Fruit fly (Drosophila melanogaster) whole organism, prepupa: ENCODE measurements around the gene GNBP2.

Source experiments
- Blimp-1 ChIP-seq: fragments of 200-800 bp; sonication (Bioruptor generic); optimal IDR thresholded peaks from 3 replicates; lab custom pipeline; 2017; ENCODE audit warnings: missing biosample characterization, missing genetic modification characterization, mild to moderate bottlenecking, moderate library complexity, missing genetic modification reagents
- CG11902 ChIP-seq: fragments of 200-800 bp; sonication (Bioruptor generic); optimal IDR thresholded peaks from 3 replicates; lab custom pipeline; 2016; ENCODE audit warnings: missing biosample characterization, missing genetic modification characterization
- CG15336 ChIP-seq: fragments of 200-800 bp; sonication (Bioruptor generic); IDR thresholded peaks from 2 replicates; pipeline ENCODE4 v1.3.6; 2022; ENCODE audit warnings: missing biosample characterization, missing genetic modification characterization
- CG1621 ChIP-seq: fragments of 200-800 bp; sonication (Bioruptor generic); optimal IDR thresholded peaks from 3 replicates; lab custom pipeline; 2018; ENCODE audit warnings: missing biosample characterization, mild to moderate bottlenecking, missing genetic modification characterization
- CG16779 ChIP-seq: fragments of 200-800 bp; sonication (Bioruptor generic); optimal IDR thresholded peaks from 3 replicates; lab custom pipeline; 2017; ENCODE audit warnings: missing biosample characterization, mild to moderate bottlenecking, missing genetic modification characterization
- CG32006 ChIP-seq: fragments of 200-800 bp; sonication (Bioruptor generic); optimal IDR thresholded peaks from 3 replicates; lab custom pipeline; 2017; ENCODE audit warnings: missing biosample characterization, mild to moderate bottlenecking, missing genetic modification characterization
- CG34406 ChIP-seq: fragments of 200-800 bp; sonication (Bioruptor generic); optimal IDR thresholded peaks from 3 replicates; lab custom pipeline; 2016; ENCODE audit warnings: missing biosample characterization, missing genetic modification characterization
- CG3919 ChIP-seq: fragments of 200-800 bp; sonication (Bioruptor generic); optimal IDR thresholded peaks from 3 replicates; lab custom pipeline; 2016; ENCODE audit warnings: missing biosample characterization, missing genetic modification characterization
- CG4318 ChIP-seq: fragments of 200-800 bp; sonication (Bioruptor generic); optimal IDR thresholded peaks from 3 replicates; lab custom pipeline; 2017; ENCODE audit warnings: missing biosample characterization, mild to moderate bottlenecking, missing genetic modification characterization
- CG6163 ChIP-seq: fragments of 200-800 bp; sonication (Bioruptor generic); IDR thresholded peaks from 3 replicates; pipeline ENCODE4 v1.3.6; 2022; ENCODE audit warnings: missing biosample characterization, missing genetic modification characterization
- CG6276 ChIP-seq: fragments of 200-800 bp; sonication (Bioruptor generic); optimal IDR thresholded peaks from 2 replicates; lab custom pipeline; 2017; ENCODE audit warnings: missing biosample characterization, mild to moderate bottlenecking, missing genetic modification characterization
- CG6792 ChIP-seq: fragments of 200-800 bp; sonication (Bioruptor generic); optimal IDR thresholded peaks from 3 replicates; lab custom pipeline; 2016; ENCODE audit warnings: missing biosample characterization, missing genetic modification characterization
- CG6808 ChIP-seq: fragments of 200-800 bp; sonication (Bioruptor generic); optimal IDR thresholded peaks from 3 replicates; lab custom pipeline; 2017; ENCODE audit warnings: missing biosample characterization, missing genetic modification characterization, mild to moderate bottlenecking, moderate library complexity, missing genetic modification reagents
- CG6854 ChIP-seq: fragments of 200-800 bp; sonication (Bioruptor generic); optimal IDR thresholded peaks from 2 replicates; lab custom pipeline; 2017; ENCODE audit warnings: missing biosample characterization, mild to moderate bottlenecking, missing genetic modification characterization
- CG8119 ChIP-seq: fragments of 200-800 bp; sonication (Bioruptor generic); IDR thresholded peaks from 3 replicates; pipeline ENCODE4 v1.3.6; 2022; ENCODE audit warnings: missing biosample characterization, missing genetic modification characterization
- CG8632 ChIP-seq: fragments of 200-800 bp; sonication (Bioruptor generic); optimal IDR thresholded peaks from 3 replicates; lab custom pipeline; 2016; ENCODE audit warnings: missing biosample characterization, missing genetic modification characterization
- CG9139 ChIP-seq: fragments of 200-800 bp; sonication (Bioruptor generic); optimal IDR thresholded peaks from 3 replicates; lab custom pipeline; 2017; ENCODE audit warnings: missing biosample characterization, mild to moderate bottlenecking, missing genetic modification characterization
- Eip78C ChIP-seq: fragments of 200-800 bp; sonication (Bioruptor generic); peaks from one replicate; lab custom pipeline; 2016; ENCODE audit warnings: missing biosample characterization, missing genetic modification characterization
- Eip93F ChIP-seq: fragments of 200-800 bp; sonication (Bioruptor generic); optimal IDR thresholded peaks from 2 replicates; lab custom pipeline; 2016; ENCODE audit warnings: missing biosample characterization, mild to moderate bottlenecking, missing genetic modification characterization
- Ets96B ChIP-seq: fragments of 200-800 bp; optimal IDR thresholded peaks from 2 replicates; lab custom pipeline; 2019; ENCODE audit warnings: missing biosample characterization, mild to moderate bottlenecking, missing genetic modification characterization, moderate library complexity
- Gug ChIP-seq: fragments of 200-800 bp; sonication (Bioruptor generic); IDR thresholded peaks from 2 replicates; pipeline ENCODE4 v1.3.6; 2022; ENCODE audit warnings: missing biosample characterization, missing genetic modification characterization
- Hr4 ChIP-seq: fragments of 200-800 bp; sonication (Bioruptor generic); optimal IDR thresholded peaks from 3 replicates; lab custom pipeline; 2016; ENCODE audit warnings: missing biosample characterization, missing genetic modification characterization
- Lpt ChIP-seq: fragments of 200-800 bp; sonication (Bioruptor generic); optimal IDR thresholded peaks from 3 replicates; lab custom pipeline; 2016; ENCODE audit warnings: missing biosample characterization, missing genetic modification characterization
- Sox102F ChIP-seq: fragments of 200-800 bp; sonication (Bioruptor generic); optimal IDR thresholded peaks from 2 replicates; lab custom pipeline; 2016; ENCODE audit warnings: missing biosample characterization, mild to moderate bottlenecking, missing genetic modification characterization
- achi ChIP-seq: fragments of 200-800 bp; sonication (Bioruptor generic); optimal IDR thresholded peaks from 3 replicates; lab custom pipeline; 2016; ENCODE audit warnings: missing biosample characterization, missing genetic modification characterization
- acj6 ChIP-seq: fragments of 200-800 bp; sonication (Bioruptor generic); optimal IDR thresholded peaks from 3 replicates; lab custom pipeline; 2016; ENCODE audit warnings: missing biosample characterization, missing genetic modification characterization
- dac ChIP-seq: fragments of 200-800 bp; sonication (Bioruptor generic); optimal IDR thresholded peaks from 2 replicates; lab custom pipeline; 2017; ENCODE audit warnings: missing biosample characterization, mild to moderate bottlenecking, missing genetic modification characterization
- dsx ChIP-seq: fragments of 200-800 bp; optimal IDR thresholded peaks from 3 replicates; lab custom pipeline; 2019; ENCODE audit warnings: missing biosample characterization, mild to moderate bottlenecking, missing genetic modification characterization, moderate library complexity; ENCODE audit not compliant: poor library complexity, severe bottlenecking
- eg ChIP-seq: fragments of 200-800 bp; sonication (Bioruptor generic); IDR thresholded peaks from 3 replicates; pipeline ENCODE4 v1.3.6; 2022; ENCODE audit warnings: missing biosample characterization, missing genetic modification characterization
- esn ChIP-seq: fragments of 200-800 bp; sonication (Bioruptor generic); optimal IDR thresholded peaks from 2 replicates; lab custom pipeline; 2016; ENCODE audit warnings: missing biosample characterization, mild to moderate bottlenecking, missing genetic modification characterization, moderate library complexity
- fd59A ChIP-seq: fragments of 200-800 bp; sonication (Bioruptor generic); optimal IDR thresholded peaks from 2 replicates; lab custom pipeline; 2017; ENCODE audit warnings: missing biosample characterization, mild to moderate bottlenecking, missing genetic modification characterization, missing genetic modification reagents
- fkh ChIP-seq: fragments of 200-800 bp; sonication (Bioruptor generic); optimal IDR thresholded peaks from 3 replicates; lab custom pipeline; 2017; ENCODE audit warnings: missing biosample characterization, mild to moderate bottlenecking, missing genetic modification characterization, moderate library complexity
- salr ChIP-seq, 2 experiments: fragments of 200-800 bp; sonication (Bioruptor generic); optimal IDR thresholded peaks; 3 replicates each; lab custom pipeline; 2016 to 2018; ENCODE audit warnings: missing biosample characterization in 2 of 2, missing genetic modification characterization in 2 of 2, mild to moderate bottlenecking in 1 of 2
- ss ChIP-seq, 2 experiments: fragments of 200-800 bp; sonication (Bioruptor generic); optimal IDR thresholded peaks; 2 replicates in 1 of 2; 3 replicates in 1 of 2; lab custom pipeline; 2017 to 2018; ENCODE audit warnings: mild to moderate bottlenecking in 2 of 2, missing biosample characterization in 2 of 2, missing genetic modification characterization in 2 of 2, moderate library complexity in 1 of 2
- svp ChIP-seq: fragments of 200-800 bp; sonication (Bioruptor generic); peaks from one replicate; lab custom pipeline; 2016; ENCODE audit warnings: missing biosample characterization, missing genetic modification characterization
- vri ChIP-seq: fragments of 200-800 bp; sonication (Bioruptor generic); optimal IDR thresholded peaks from 3 replicates; lab custom pipeline; 2016; ENCODE audit warnings: missing biosample characterization, mild to moderate bottlenecking, missing genetic modification characterization

GNBP2 gene

DNA sequence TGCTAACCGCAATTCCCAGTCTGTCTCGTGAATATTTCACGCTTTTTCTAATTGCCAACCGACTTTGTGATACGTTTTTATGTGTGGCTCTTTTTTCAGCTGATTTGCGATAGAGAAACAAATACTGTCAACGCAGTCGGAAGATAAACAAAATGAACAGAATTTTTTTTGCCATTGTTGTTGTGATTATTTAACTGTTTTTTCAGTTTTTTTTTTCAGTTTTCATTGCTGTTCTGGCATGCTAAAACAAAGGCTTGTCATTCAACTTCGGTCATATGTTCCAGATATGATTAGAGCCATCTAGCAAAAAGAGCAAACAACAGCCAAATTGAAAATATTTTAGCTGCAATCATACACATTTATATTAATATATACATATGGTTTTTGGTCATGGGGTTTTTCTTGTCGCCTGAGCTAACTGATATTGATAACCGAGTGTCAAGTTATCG is 43.0 kb downstream of the GNBP2 start:
- peak; percentile 93 for TF ChIP-seq vri
- peak; percentile 58 for TF ChIP-seq Eip93F (GFP tag; lab: Kevin White, UChicago)
- no peak for TF ChIP-seq CG15336 (GFP tag; lab: Robert Waterston, UW)
- peak; percentile 64 for TF ChIP-seq fkh (GFP tag; lab: Kevin White, UChicago)

- TF ChIP-seq fd59A (GFP tag; lab: Kevin White, UChicago) (no peak), CG8119 (no peak), Sox102F (GFP tag; lab: Kevin White, UChicago) (no peak), CG15336 (GFP tag; lab: Robert Waterston, UW) (no peak), CG3919 (GFP tag; lab: Kevin White, UChicago) (no peak), CG6792 (GFP tag; lab: Kevin White, UChicago) (no peak), CG9139 (GFP tag; lab: Kevin White, UChicago) (no peak), achi (no peak)
- TF ChIP-seq, all 60 proteins: peak for 0
Measured at dm6 chr3L:18629874-18630273, 45.3 kb downstream of the GNBP2 start.

DNA sequence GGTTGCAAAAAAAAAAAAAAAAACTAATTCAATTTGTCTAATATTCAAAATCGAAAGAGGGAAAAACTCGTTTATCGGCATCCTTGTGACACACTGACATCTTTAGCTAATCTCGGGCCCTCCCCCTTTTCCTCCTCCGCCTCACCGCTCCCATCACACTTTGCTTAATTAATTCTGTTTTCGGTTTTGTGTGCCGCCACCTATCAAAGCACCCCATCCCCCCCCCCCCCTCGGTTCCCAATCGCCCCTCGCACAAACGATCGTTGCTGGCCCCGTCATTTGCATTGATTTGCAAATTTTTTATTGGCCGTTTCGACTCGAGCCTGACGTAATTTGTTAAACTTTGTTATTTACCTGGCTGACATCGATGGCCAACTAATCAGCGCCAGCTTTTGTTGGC is 46.8 kb downstream of the GNBP2 start:
- no peak for TF ChIP-seq Ets96B (tag; lab: Kevin White, UChicago)
- TF ChIP-seq CG6276 (GFP tag; lab: Kevin White, UChicago), result peak; percentile 6
- no peak for TF ChIP-seq Gug (GFP tag; lab: Robert Waterston, UW)
- TF ChIP-seq Blimp-1 (GFP tag; lab: Kevin White, UChicago), result no peak
- no peak for TF ChIP-seq CG34406 (GFP tag; lab: Kevin White, UChicago)
- TF ChIP-seq eg (GFP tag; lab: Robert Waterston, UW), result 0 out of 3 replicates have a peak, but pooled peaks have one; percentile 15
- no peak for TF ChIP-seq CG6854
- no peak for TF ChIP-seq CG8632 (GFP tag; lab: Kevin White, UChicago)

DNA sequence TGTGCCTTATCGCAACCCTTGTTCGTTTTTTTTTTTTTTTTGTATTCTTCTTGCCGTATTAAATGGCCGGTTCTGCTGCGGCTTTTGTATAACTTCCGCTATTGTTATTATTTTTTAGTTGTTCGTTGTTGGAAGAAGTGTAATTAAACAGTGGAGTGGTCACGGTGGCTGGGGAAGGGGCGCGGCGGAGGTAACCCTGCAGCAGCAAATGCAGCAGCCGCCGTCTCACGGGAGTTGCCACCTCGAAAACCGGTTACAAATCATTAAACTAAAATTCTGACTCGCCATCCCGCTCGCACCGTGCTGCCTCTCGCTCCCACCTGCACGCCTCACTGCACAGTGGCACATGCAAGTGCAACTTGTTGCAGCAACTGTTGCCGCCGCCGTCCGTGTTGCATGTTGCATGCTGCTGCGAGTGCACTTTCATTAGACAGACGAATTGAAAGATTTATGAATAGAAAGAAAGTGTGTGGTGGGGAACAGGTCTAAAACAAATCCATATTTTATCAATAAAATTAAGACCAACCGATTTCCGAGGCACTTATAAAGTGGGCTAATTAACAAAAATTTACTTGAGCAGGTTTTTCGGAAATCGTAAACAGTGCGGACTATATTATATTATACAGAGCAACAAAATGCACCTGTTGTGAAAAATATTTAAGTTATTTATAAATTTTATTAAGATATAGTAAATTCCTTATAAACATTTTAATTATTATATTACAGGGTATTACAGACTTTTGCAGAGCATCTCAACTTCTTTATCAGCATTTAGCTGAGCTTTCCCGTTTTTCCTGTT is 47.4 kb downstream of the GNBP2 start:
- TF ChIP-seq eg (GFP tag; lab: Robert Waterston, UW) (no peak; the same call in 2 of the 3 replicates), Eip78C (peak; percentile 67), dsx (GFP tag; lab: Kevin White, UChicago) (peak; percentile 36), CG4318 (GFP tag; lab: Kevin White, UChicago) (peak; percentile 51), CG32006 (GFP tag; lab: Kevin White, UChicago) (peak; percentile 82), dac (GFP tag; lab: Kevin White, UChicago) (peak; percentile 26), CG11902 (no peak), CG15336 (GFP tag; lab: Robert Waterston, UW) (peak; percentile 26; the same call in 1 of the 2 replicates), CG8119 (peak; percentile 68; the same call in 2 of the 3 replicates), Ets96B (tag; lab: Kevin White, UChicago) (no peak), esn (GFP tag; lab: Kevin White, UChicago) (no peak), CG6163 (0 out of 3 replicates have a peak, but pooled peaks have one; percentile 16), ss (GFP tag; optimal IDR thresholded peaks at IDR 0.05; lab: Kevin White, UChicago) (peak; percentile 58 to 69), acj6 (GFP tag; lab: Kevin White, UChicago) (no peak), Hr4 (GFP tag; lab: Kevin White, UChicago) (peak; percentile 51), CG1621 (tag; lab: Kevin White, UChicago) (peak; percentile 1), CG6276 (GFP tag; lab: Kevin White, UChicago) (peak; percentile 74), CG16779 (tag; lab: Kevin White, UChicago) (no peak), CG6808 (GFP tag; lab: Kevin White, UChicago) (peak; percentile 15), Gug (GFP tag; lab: Robert Waterston, UW) (no peak), Lpt (no peak), salr (GFP tag; optimal IDR thresholded peaks at IDR 0.05; lab: Kevin White, UChicago) (peak in 1 of 2 experiments; percentile 68), svp (GFP tag; lab: Kevin White, UChicago) (peak; percentile 30)
